Worm (Caenorhabditis elegans): ENCODE results near the gene ZK180.8.
A peak's percentile ranks its signal among the peaks of the same experiment; 100 is the strongest.

Gene ZK180.8

DNA sequence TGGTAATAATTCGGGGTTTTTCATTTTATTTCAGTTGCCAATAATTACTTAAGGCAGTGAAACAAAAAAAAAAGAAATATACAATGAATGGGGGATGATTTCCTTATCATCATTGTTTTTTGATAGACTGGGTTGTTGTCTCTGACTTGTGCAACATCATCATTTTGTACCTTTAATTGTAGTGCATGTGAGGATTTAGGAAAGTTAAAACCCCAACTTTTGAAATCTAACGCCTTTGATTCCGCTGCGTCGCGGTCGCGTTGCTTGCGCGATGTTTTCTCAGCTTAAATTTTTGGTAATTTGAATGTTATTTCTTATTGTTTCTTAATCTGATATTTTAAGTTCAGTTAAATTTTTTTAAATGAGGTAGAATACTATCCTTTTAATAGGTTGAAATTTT lies 34.3 kb upstream of the ZK180.8 start, which contains the start of gene ZK185.5:
TSS of gene ZK185.5 (minus strand) at position 101 of the 400 bp plus-strand sequence.
- TF ChIP-seq nhr-67 (tag; optimal IDR thresholded peaks at IDR 0.05) (no peak), nhr-23 (tag; optimal IDR thresholded peaks at IDR 0.05) (no peak), nhr-11 (tag; optimal IDR thresholded peaks at IDR 0.05) (no peak), skn-1 (tag; optimal IDR thresholded peaks at IDR 0.05) (no peak), nfya-1 (tag; optimal IDR thresholded peaks at IDR 0.05; ENCODE audit: insufficient read depth) (no peak), snpc-4 (tag; optimal IDR thresholded peaks at IDR 0.05) (no peak), aly-2 (tag; optimal IDR thresholded peaks at IDR 0.05) (no peak)

DNA sequence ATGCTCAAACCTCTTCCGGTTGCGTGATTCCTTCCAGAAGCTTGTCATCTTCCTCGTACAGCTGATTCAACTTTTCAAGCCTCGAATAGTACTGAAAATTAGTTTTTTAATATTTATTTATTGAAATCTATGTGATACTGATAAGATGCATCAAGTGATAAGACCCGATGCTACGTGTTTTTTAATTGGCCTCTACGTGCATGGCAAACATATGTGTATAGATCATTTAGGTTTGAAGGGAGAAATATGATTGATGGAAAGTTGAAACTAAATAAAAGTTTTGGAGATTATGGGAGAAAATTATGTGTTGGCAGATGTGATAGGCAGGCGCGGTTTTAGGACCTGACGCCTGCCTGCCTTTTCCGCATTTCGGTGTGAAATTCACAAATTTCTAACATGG lies 32.7 kb upstream of the ZK180.8 start:
- TF ChIP-seq pqm-1 (tag; optimal IDR thresholded peaks at IDR 0.05) (peak; percentile 75), ceh-9 (tag; optimal IDR thresholded peaks at IDR 0.05) (no peak), mdl-1 (tag; optimal IDR thresholded peaks at IDR 0.05) (no peak), pha-4 (tag; optimal IDR thresholded peaks at IDR 0.05) (peak; percentile 13), elt-2 (tag; optimal IDR thresholded peaks at IDR 0.05) (peak; percentile 83)

DNA sequence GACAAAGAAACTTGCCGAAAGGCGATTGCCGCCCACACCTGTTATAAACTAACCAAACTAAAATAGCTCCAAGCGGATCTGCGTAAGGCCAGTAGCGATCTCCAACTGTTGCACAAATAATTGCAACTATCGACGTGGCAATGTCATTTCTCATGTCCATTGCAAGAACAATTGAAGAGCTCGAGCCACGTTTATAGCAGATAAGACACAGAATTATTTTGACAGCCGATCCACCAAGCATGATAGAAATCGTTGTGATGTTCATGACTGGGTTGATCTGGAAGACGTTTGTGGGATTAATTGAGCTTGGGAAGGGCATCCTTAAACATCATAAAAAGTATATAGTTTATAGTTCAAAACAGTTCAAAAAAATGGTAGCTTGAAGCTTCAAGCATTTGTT lies 31.4 kb upstream of the ZK180.8 start:
- no peak for TF ChIP-seq ceh-9 (tag; optimal IDR thresholded peaks at IDR 0.05)
- no peak for TF ChIP-seq egl-5 (tag; optimal IDR thresholded peaks at IDR 0.05)
- TF ChIP-seq zag-1 (tag; optimal IDR thresholded peaks at IDR 0.05), result no peak
- no peak for TF ChIP-seq nfya-1 (tag; optimal IDR thresholded peaks at IDR 0.05; ENCODE audit: insufficient read depth)
- no peak for TF ChIP-seq daf-12 (tag; optimal IDR thresholded peaks at IDR 0.05)
- no peak for TF ChIP-seq fkh-2 (tag; optimal IDR thresholded peaks at IDR 0.05)
- TF ChIP-seq unc-62 (GFP tag; optimal IDR thresholded peaks at IDR 0.05), result no peak
- no peak for TF ChIP-seq nhr-23 (tag; optimal IDR thresholded peaks at IDR 0.05)
- no peak for TF ChIP-seq tbx-2 (tag; optimal IDR thresholded peaks at IDR 0.05)
- TF ChIP-seq nhr-12 (tag; optimal IDR thresholded peaks at IDR 0.05), result no peak
- TF ChIP-seq nhr-28 (tag; optimal IDR thresholded peaks at IDR 0.05), result no peak
- TF ChIP-seq jun-1 (tag; optimal IDR thresholded peaks at IDR 0.05), result no peak
- TF ChIP-seq ama-1 (optimal IDR thresholded peaks at IDR 0.05), result no peak
- no peak for TF ChIP-seq skn-1 (tag; optimal IDR thresholded peaks at IDR 0.05)
- TF ChIP-seq mml-1 (tag; optimal IDR thresholded peaks at IDR 0.05), result no peak
- no peak for TF ChIP-seq elt-3 (tag; optimal IDR thresholded peaks at IDR 0.05)

DNA sequence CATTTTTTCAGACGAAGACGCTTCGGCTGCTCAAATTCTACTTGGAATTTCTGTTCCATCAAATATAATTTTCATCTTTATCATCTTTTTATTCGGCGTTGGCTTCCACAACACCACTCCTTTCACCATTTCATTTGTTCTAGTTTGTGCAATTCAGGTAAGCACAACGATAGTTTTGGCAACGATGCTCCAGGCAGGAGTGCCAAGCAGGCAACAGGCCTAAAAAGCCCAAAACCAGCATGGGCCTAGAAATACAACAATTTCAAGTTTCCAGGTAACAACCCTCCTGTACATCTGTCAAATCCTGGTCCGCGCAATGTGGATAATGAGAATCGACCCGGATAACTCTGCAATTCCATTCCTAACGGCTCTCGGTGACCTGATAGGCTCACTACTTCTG lies 29.7 kb upstream of the ZK180.8 start:
- no peak for TF ChIP-seq nhr-77 (tag; optimal IDR thresholded peaks at IDR 0.05)
- no peak for TF ChIP-seq elt-2 (tag; optimal IDR thresholded peaks at IDR 0.05)
- no peak for TF ChIP-seq eor-1 (tag; optimal IDR thresholded peaks at IDR 0.05)
- TF ChIP-seq ceh-16 (tag; optimal IDR thresholded peaks at IDR 0.05), result no peak
- TF ChIP-seq egl-27 (tag; optimal IDR thresholded peaks at IDR 0.05), result no peak
- TF ChIP-seq R02D3.7 (tag; optimal IDR thresholded peaks at IDR 0.05), result no peak
- TF ChIP-seq ceh-28 (tag; optimal IDR thresholded peaks at IDR 0.05), result no peak
- TF ChIP-seq daf-12 (tag; optimal IDR thresholded peaks at IDR 0.05), result no peak
- no peak for TF ChIP-seq fkh-10 (GFP tag; optimal IDR thresholded peaks at IDR 0.05)

DNA sequence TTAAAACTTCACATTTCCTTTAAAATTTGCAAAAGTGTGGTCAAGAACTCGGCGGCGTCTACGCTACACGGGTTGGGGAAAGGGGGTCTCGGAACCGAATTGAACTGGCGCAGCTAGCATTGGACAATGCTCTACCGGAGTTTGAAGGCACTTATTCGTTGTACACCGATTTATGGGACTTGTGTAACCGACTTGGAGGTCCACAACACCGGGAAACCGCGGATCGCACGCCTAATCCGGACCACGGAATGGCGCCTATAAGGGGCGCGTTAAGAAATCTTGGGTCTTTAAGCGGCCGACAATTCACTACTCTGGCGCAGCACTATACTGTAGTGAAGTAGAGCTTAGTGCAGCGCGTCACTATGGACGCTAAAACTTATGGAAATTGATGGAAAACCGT lies 27.1 kb upstream of the ZK180.8 start:
- no peak for TF ChIP-seq tbx-2 (tag; optimal IDR thresholded peaks at IDR 0.05)
- TF ChIP-seq snpc-4 (tag; optimal IDR thresholded peaks at IDR 0.05), result peak; percentile 77

DNA sequence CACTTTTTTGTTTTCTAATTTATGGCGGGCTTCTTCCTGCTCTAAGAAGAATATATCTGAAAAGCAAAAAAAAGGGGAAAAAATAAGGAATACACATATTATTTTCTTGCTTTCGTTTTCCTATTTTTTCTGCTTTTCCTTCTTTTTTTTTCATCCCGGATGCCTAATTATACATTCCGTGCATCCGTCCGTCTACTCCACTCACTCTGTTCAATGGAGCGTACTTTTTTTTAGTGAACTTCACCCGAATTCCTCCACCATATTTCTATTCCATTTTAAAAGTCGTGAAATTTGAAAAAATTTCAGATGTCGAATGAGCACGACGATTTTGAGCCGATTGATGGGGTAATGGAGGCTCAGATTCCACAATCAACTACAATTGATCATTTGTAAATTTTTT lies 24.7 kb upstream of the ZK180.8 start, which contains the start of gene ZK185.2:
TSS of gene ZK185.2 (plus strand) at position 301 of the 400 bp plus-strand sequence.
- TF ChIP-seq fkh-2 (tag; optimal IDR thresholded peaks at IDR 0.05) (no peak), nhr-23 (tag; optimal IDR thresholded peaks at IDR 0.05) (no peak), pqm-1 (tag; optimal IDR thresholded peaks at IDR 0.05) (no peak), aly-2 (tag; optimal IDR thresholded peaks at IDR 0.05) (no peak)

DNA sequence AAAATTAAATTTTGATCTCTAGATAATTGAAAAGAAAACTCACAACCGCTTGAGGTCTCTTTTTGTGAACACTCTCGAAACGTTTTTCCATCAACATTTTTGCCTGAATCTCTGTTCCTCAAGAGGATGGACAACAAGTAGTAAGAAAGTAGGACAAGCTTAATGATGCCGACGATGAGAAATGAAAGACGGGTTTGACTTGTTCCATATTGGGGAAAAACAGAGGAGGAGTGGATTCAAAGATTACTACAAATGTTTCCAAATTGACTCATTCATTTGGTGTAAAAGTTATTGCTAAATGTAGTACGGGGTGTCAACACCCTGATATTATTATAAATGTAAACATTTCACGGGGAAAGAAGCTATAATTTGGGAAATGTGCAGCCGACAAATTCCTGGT lies 21.5 kb upstream of the ZK180.8 start, which contains the start of gene ZK185.4:
TSS of gene ZK185.4 (minus strand) at position 101 of the 400 bp plus-strand sequence.
- TF ChIP-seq fkh-10 (GFP tag; optimal IDR thresholded peaks at IDR 0.05) (no peak), nfya-1 (tag; optimal IDR thresholded peaks at IDR 0.05; ENCODE audit: insufficient read depth) (no peak), nhr-23 (tag; optimal IDR thresholded peaks at IDR 0.05) (no peak), daf-12 (tag; optimal IDR thresholded peaks at IDR 0.05) (no peak), mdl-1 (tag; optimal IDR thresholded peaks at IDR 0.05) (no peak), jun-1 (tag; optimal IDR thresholded peaks at IDR 0.05) (no peak), unc-62 (GFP tag; optimal IDR thresholded peaks at IDR 0.05) (no peak), aly-2 (tag; optimal IDR thresholded peaks at IDR 0.05) (no peak), nhr-67 (tag; optimal IDR thresholded peaks at IDR 0.05) (no peak), nhr-28 (tag; optimal IDR thresholded peaks at IDR 0.05) (no peak), ceh-16 (tag; optimal IDR thresholded peaks at IDR 0.05) (no peak), lin-15B (tag; optimal IDR thresholded peaks at IDR 0.05) (no peak), zag-1 (tag; optimal IDR thresholded peaks at IDR 0.05) (no peak), nhr-11 (tag; optimal IDR thresholded peaks at IDR 0.05) (no peak)
